Fruit fly (Drosophila melanogaster) whole organism, pupa: ENCODE measurements around the gene CG11694.

ENCODE experiments used
- CG14655 ChIP-seq: fragments of 200-800 bp; sonication (Bioruptor generic); optimal IDR thresholded peaks from 3 replicates; lab custom pipeline; 2017; ENCODE audit warnings: mild to moderate bottlenecking, missing biosample characterization, missing genetic modification reagents, missing genetic modification characterization
- CG32121 ChIP-seq: fragments of 200-800 bp; sonication (Bioruptor generic); IDR thresholded peaks from 2 replicates; pipeline ENCODE4 v1.3.6; 2022; ENCODE audit warnings: missing biosample characterization, missing genetic modification characterization
- CG9948 ChIP-seq: fragments of 200-800 bp; sonication (Bioruptor generic); optimal IDR thresholded peaks from 2 replicates; lab custom pipeline; 2018; ENCODE audit warnings: missing biosample characterization, mild to moderate bottlenecking, missing genetic modification characterization, moderate library complexity
- EcR ChIP-seq: fragments of 200-800 bp; sonication (Bioruptor generic); optimal IDR thresholded peaks from 3 replicates; lab custom pipeline; 2019; ENCODE audit warnings: missing biosample characterization, missing genetic modification characterization, mild to moderate bottlenecking, moderate library complexity, missing genetic modification reagents
- Ets98B ChIP-seq: fragments of 200-800 bp; sonication (Bioruptor generic); IDR thresholded peaks from 2 replicates; pipeline ENCODE4 v1.3.6; 2022; ENCODE audit warnings: missing biosample characterization, missing genetic modification characterization
- fd96Ca ChIP-seq: fragments of 200-800 bp; sonication (Bioruptor generic); IDR thresholded peaks from 3 replicates; pipeline ENCODE4 v1.3.6; 2022; ENCODE audit warnings: missing biosample characterization, missing genetic modification characterization

dm6 chr3R:8313038-8313437 lies 1.1 kb upstream of the CG11694 start, which contains the start of gene CG7483:
- no peak for TF ChIP-seq CG14655 (GFP tag; lab: Kevin White, UChicago)
- no peak for TF ChIP-seq CG9948
- TF ChIP-seq Ets98B (GFP tag; lab: Robert Waterston, UW), result no peak
- no peak for TF ChIP-seq EcR
- no peak for TF ChIP-seq fd96Ca (GFP tag; lab: Robert Waterston, UW)
- TF ChIP-seq CG32121 (GFP tag; lab: Robert Waterston, UW), result no peak
